Fruit fly (Drosophila melanogaster) whole organism, pupa: Measurements from ENCODE around the gene CHMP2B.

Experiments used
- CG10348 ChIP-seq: fragments of 200-800 bp; sonication (Bioruptor generic); IDR thresholded peaks from 2 replicates; pipeline ENCODE4 v1.3.6; 2022; ENCODE audit warnings: missing biosample characterization, missing genetic modification characterization
- CG12605 ChIP-seq: fragments of 200-800 bp; sonication (Bioruptor generic); IDR thresholded peaks from 2 replicates; pipeline ENCODE4 v1.3.6; 2022; ENCODE audit warnings: missing biosample characterization, missing genetic modification characterization
- CG13204 ChIP-seq: fragments of 200-800 bp; sonication (Bioruptor generic); optimal IDR thresholded peaks from 2 replicates; lab custom pipeline; 2018; ENCODE audit warnings: missing biosample characterization, mild to moderate bottlenecking, missing genetic modification characterization, moderate library complexity
- CG14655 ChIP-seq: fragments of 200-800 bp; sonication (Bioruptor generic); optimal IDR thresholded peaks from 3 replicates; lab custom pipeline; 2017; ENCODE audit warnings: mild to moderate bottlenecking, missing biosample characterization, missing genetic modification reagents, missing genetic modification characterization
- CG15710 ChIP-seq: fragments of 200-800 bp; sonication (Bioruptor generic); optimal IDR thresholded peaks from 2 replicates; lab custom pipeline; 2018; ENCODE audit warnings: missing biosample characterization, mild to moderate bottlenecking, missing genetic modification characterization, moderate library complexity
- CG17806 ChIP-seq: fragments of 200-800 bp; sonication (Bioruptor generic); optimal IDR thresholded peaks from 2 replicates; lab custom pipeline; 2018; ENCODE audit warnings: missing biosample characterization, mild to moderate bottlenecking, missing genetic modification characterization, moderate library complexity
- CG32121 ChIP-seq: fragments of 200-800 bp; sonication (Bioruptor generic); IDR thresholded peaks from 2 replicates; pipeline ENCODE4 v1.3.6; 2022; ENCODE audit warnings: missing biosample characterization, missing genetic modification characterization
- CG34367 ChIP-seq: fragments of 200-800 bp; sonication (Bioruptor generic); optimal IDR thresholded peaks from 2 replicates; lab custom pipeline; 2018; ENCODE audit warnings: missing biosample characterization, mild to moderate bottlenecking, missing genetic modification characterization
- CG4496 ChIP-seq: fragments of 200-800 bp; sonication (Bioruptor generic); IDR thresholded peaks from 3 replicates; pipeline ENCODE4 v1.3.6; 2022; ENCODE audit warnings: missing biosample characterization, missing genetic modification characterization
- CG8159 ChIP-seq: fragments of 200-800 bp; sonication (Bioruptor generic); optimal IDR thresholded peaks from 3 replicates; lab custom pipeline; 2018; ENCODE audit warnings: missing biosample characterization, mild to moderate bottlenecking, missing genetic modification characterization, moderate library complexity
- CG8301 ChIP-seq: fragments of 200-800 bp; sonication (Bioruptor generic); optimal IDR thresholded peaks from 2 replicates; lab custom pipeline; 2018; ENCODE audit warnings: missing biosample characterization, mild to moderate bottlenecking, missing genetic modification characterization
- CG9948 ChIP-seq: fragments of 200-800 bp; sonication (Bioruptor generic); optimal IDR thresholded peaks from 2 replicates; lab custom pipeline; 2018; ENCODE audit warnings: missing biosample characterization, mild to moderate bottlenecking, missing genetic modification characterization, moderate library complexity
- D1 ChIP-seq: fragments of 200-800 bp; sonication (Bioruptor generic); optimal IDR thresholded peaks from 2 replicates; lab custom pipeline; 2018; ENCODE audit warnings: missing biosample characterization, mild to moderate bottlenecking, missing genetic modification characterization, moderate library complexity
- EcR ChIP-seq: fragments of 200-800 bp; sonication (Bioruptor generic); optimal IDR thresholded peaks from 3 replicates; lab custom pipeline; 2019; ENCODE audit warnings: missing biosample characterization, missing genetic modification characterization, mild to moderate bottlenecking, moderate library complexity, missing genetic modification reagents
- Ets98B ChIP-seq: fragments of 200-800 bp; sonication (Bioruptor generic); IDR thresholded peaks from 2 replicates; pipeline ENCODE4 v1.3.6; 2022; ENCODE audit warnings: missing biosample characterization, missing genetic modification characterization
- Pif1A ChIP-seq: fragments of 200-800 bp; sonication (Bioruptor generic); optimal IDR thresholded peaks from 3 replicates; lab custom pipeline; 2016; ENCODE audit warnings: missing biosample characterization, missing genetic modification characterization
- Pif1B ChIP-seq: fragments of 200-800 bp; sonication (Bioruptor generic); optimal IDR thresholded peaks from 3 replicates; lab custom pipeline; 2016; ENCODE audit warnings: missing biosample characterization, missing genetic modification characterization
- Snoo ChIP-seq: fragments of 200-800 bp; sonication (Bioruptor generic); optimal IDR thresholded peaks from 3 replicates; lab custom pipeline; 2017; ENCODE audit warnings: missing biosample characterization, mild to moderate bottlenecking, missing genetic modification characterization, inconsistent platforms
- fd96Ca ChIP-seq: fragments of 200-800 bp; sonication (Bioruptor generic); IDR thresholded peaks from 3 replicates; pipeline ENCODE4 v1.3.6; 2022; ENCODE audit warnings: missing biosample characterization, missing genetic modification characterization
- gl ChIP-seq: fragments of 200-800 bp; sonication (Bioruptor generic); optimal IDR thresholded peaks from 2 replicates; lab custom pipeline; 2018; ENCODE audit warnings: missing biosample characterization, mild to moderate bottlenecking, missing genetic modification characterization
- rn ChIP-seq: fragments of 200-800 bp; sonication (Bioruptor generic); IDR thresholded peaks from 2 replicates; pipeline ENCODE4 v1.3.6; 2022; ENCODE audit warnings: missing biosample characterization, missing genetic modification characterization

The CHMP2B gene

dm6 chr3L:5184860-5185639, 45.6 kb downstream of the CHMP2B start:
- no peak for TF ChIP-seq CG9948
- TF ChIP-seq gl = no peak
- TF ChIP-seq CG14655 = peak; percentile 17
- no peak for TF ChIP-seq CG13204 (GFP tag; lab: Kevin White, UChicago)
- TF ChIP-seq CG17806 (tag; lab: Kevin White, UChicago) = no peak
- peak; percentile 40; the same call in 1 of the 2 replicates for TF ChIP-seq Ets98B (GFP tag; lab: Robert Waterston, UW)
- 0 out of 2 replicates have a peak, but pooled peaks have one; percentile 8 for TF ChIP-seq CG32121 (GFP tag; lab: Robert Waterston, UW)
- TF ChIP-seq CG8159 = no peak
- no peak for TF ChIP-seq Pif1A (GFP tag; lab: Kevin White, UChicago)
- TF ChIP-seq rn (GFP tag; lab: Robert Waterston, UW) = no peak
- TF ChIP-seq CG34367 (tag; lab: Kevin White, UChicago) = no peak
- TF ChIP-seq EcR (GFP tag; lab: Kevin White, UChicago) = no peak
- no peak for TF ChIP-seq CG8301 (tag; lab: Kevin White, UChicago)
- no peak for TF ChIP-seq D1 (tag; lab: Kevin White, UChicago)
- TF ChIP-seq CG4496 (GFP tag; lab: Robert Waterston, UW) = peak; percentile 50; the same call in 1 of the 3 replicates
- TF ChIP-seq CG12605 (GFP tag; lab: Robert Waterston, UW) = 0 out of 2 replicates have a peak, but pooled peaks have one; percentile 8
- TF ChIP-seq fd96Ca (GFP tag; lab: Robert Waterston, UW) = 0 out of 3 replicates have a peak, but pooled peaks have one; percentile 39
- peak; percentile 5 for TF ChIP-seq Pif1B (GFP tag; lab: Kevin White, UChicago)
- no peak for TF ChIP-seq CG10348

- peak; percentile 84 for TF ChIP-seq CG15710
- peak; percentile 88 for TF ChIP-seq CG8159
- TF ChIP-seq gl = peak; percentile 74
- TF ChIP-seq CG4496 (GFP tag; lab: Robert Waterston, UW) = peak; percentile 96
- TF ChIP-seq CG14655 = peak; percentile 96
- TF ChIP-seq CG9948 = peak; percentile 91
- peak; percentile 88 for TF ChIP-seq CG17806 (tag; lab: Kevin White, UChicago)
- TF ChIP-seq Pif1B (GFP tag; lab: Kevin White, UChicago) = peak; percentile 82
- TF ChIP-seq CG32121 (GFP tag; lab: Robert Waterston, UW) = peak; percentile 93
- TF ChIP-seq CG8301 (tag; lab: Kevin White, UChicago) = peak; percentile 97
- TF ChIP-seq CG13204 (GFP tag; lab: Kevin White, UChicago) = peak; percentile 52
- TF ChIP-seq CG12605 (GFP tag; lab: Robert Waterston, UW) = peak; percentile 88
- TF ChIP-seq Pif1A (GFP tag; lab: Kevin White, UChicago) = peak; percentile 92
- TF ChIP-seq rn (GFP tag; lab: Robert Waterston, UW) = peak; percentile 83
- TF ChIP-seq CG10348 = peak; percentile 73
- no peak for TF ChIP-seq D1 (tag; lab: Kevin White, UChicago)
- TF ChIP-seq EcR (GFP tag; lab: Kevin White, UChicago) = no peak
- TF ChIP-seq Snoo (tag; lab: Kevin White, UChicago) = peak; percentile 75
- TF ChIP-seq fd96Ca (GFP tag; lab: Robert Waterston, UW) = peak; percentile 95
- TF ChIP-seq Ets98B (GFP tag; lab: Robert Waterston, UW) = peak; percentile 94
- TF ChIP-seq CG34367 (tag; lab: Kevin White, UChicago) = peak; percentile 87
- TF ChIP-seq, all 21 proteins: peak for 19
Measured at dm6 chr3L:5186807-5187571, 47.6 kb downstream of the CHMP2B start.

- TF ChIP-seq D1 (tag; lab: Kevin White, UChicago) = no peak
- peak; percentile 74 for TF ChIP-seq CG17806 (tag; lab: Kevin White, UChicago)
- peak; percentile 46; the same call in 1 of the 2 replicates for TF ChIP-seq CG12605 (GFP tag; lab: Robert Waterston, UW)
- TF ChIP-seq Snoo (tag; lab: Kevin White, UChicago) = no peak
- TF ChIP-seq Ets98B (GFP tag; lab: Robert Waterston, UW) = peak; percentile 74
- peak; percentile 84 for TF ChIP-seq CG4496 (GFP tag; lab: Robert Waterston, UW)
- TF ChIP-seq CG14655 = peak; percentile 61
- TF ChIP-seq gl = no peak
- peak; percentile 48; the same call in 1 of the 2 replicates for TF ChIP-seq rn (GFP tag; lab: Robert Waterston, UW)
- TF ChIP-seq Pif1A (GFP tag; lab: Kevin White, UChicago) = peak; percentile 32
- peak; percentile 60 for TF ChIP-seq CG8159
- no peak for TF ChIP-seq fd96Ca (GFP tag; lab: Robert Waterston, UW)
- no peak for TF ChIP-seq CG13204 (GFP tag; lab: Kevin White, UChicago)
- peak; percentile 49 for TF ChIP-seq CG15710
- no peak for TF ChIP-seq EcR (GFP tag; lab: Kevin White, UChicago)
- TF ChIP-seq CG9948 = peak; percentile 60
- TF ChIP-seq CG34367 (tag; lab: Kevin White, UChicago) = peak; percentile 49
- TF ChIP-seq Pif1B (GFP tag; lab: Kevin White, UChicago) = peak; percentile 10
- peak; percentile 74 for TF ChIP-seq CG8301 (tag; lab: Kevin White, UChicago)
- TF ChIP-seq CG32121 (GFP tag; lab: Robert Waterston, UW) = peak; percentile 44; the same call in 1 of the 2 replicates
- TF ChIP-seq CG10348 = no peak
Measured at dm6 chr3L:5187572-5187934, 48.1 kb downstream of the CHMP2B start.

- peak; percentile 43 for TF ChIP-seq CG15710
- TF ChIP-seq CG8159 = peak; percentile 55
- TF ChIP-seq Snoo (tag; lab: Kevin White, UChicago) = no peak
- TF ChIP-seq Ets98B (GFP tag; lab: Robert Waterston, UW) = peak; percentile 26; the same call in 1 of the 2 replicates
- peak; percentile 76 for TF ChIP-seq CG14655
- TF ChIP-seq gl = no peak
- no peak for TF ChIP-seq EcR (GFP tag; lab: Kevin White, UChicago)
- peak; percentile 71 for TF ChIP-seq CG8301 (tag; lab: Kevin White, UChicago)
- TF ChIP-seq CG32121 (GFP tag; lab: Robert Waterston, UW) = no peak
- TF ChIP-seq Pif1A (GFP tag; lab: Kevin White, UChicago) = peak; percentile 24
- TF ChIP-seq rn (GFP tag; lab: Robert Waterston, UW) = no peak
- TF ChIP-seq CG34367 (tag; lab: Kevin White, UChicago) = peak; percentile 21
- peak; percentile 9 for TF ChIP-seq Pif1B (GFP tag; lab: Kevin White, UChicago)
- peak; percentile 63 for TF ChIP-seq CG17806 (tag; lab: Kevin White, UChicago)
- 0 out of 3 replicates have a peak, but pooled peaks have one; percentile 14 for TF ChIP-seq fd96Ca (GFP tag; lab: Robert Waterston, UW)
- no peak for TF ChIP-seq CG10348
- TF ChIP-seq CG13204 (GFP tag; lab: Kevin White, UChicago) = no peak
- peak; percentile 57 for TF ChIP-seq CG9948
- TF ChIP-seq D1 (tag; lab: Kevin White, UChicago) = peak; percentile 2
- 0 out of 2 replicates have a peak, but pooled peaks have one; percentile 8 for TF ChIP-seq CG12605 (GFP tag; lab: Robert Waterston, UW)
- peak; percentile 76 for TF ChIP-seq CG4496 (GFP tag; lab: Robert Waterston, UW)
Measured at dm6 chr3L:5188402-5188801, 49.0 kb downstream of the CHMP2B start.
